Worm (Caenorhabditis elegans) whole organism, L4/young adult: ENCODE measurements around the gene glb-19.

Source experiments
- W03F9.2 ChIP-seq: fragments of 150-350 bp; optimal IDR thresholded peaks from 2 replicates; lab custom pipeline; 2014; ENCODE audit warnings: missing biosample characterization, missing genetic modification characterization
- him-1 ChIP-seq: sonication (generic microtip); optimal IDR thresholded peaks from 2 replicates; lab custom pipeline; 2016; ENCODE audit warnings: missing genotype, missing genetic modification reagents, missing genetic modification characterization, missing compliant biosample characterization

- TF ChIP-seq him-1 (tag; lab: Kevin White, UChicago) (no peak), W03F9.2 (tag; lab: Kevin White, UChicago) (no peak)
These were observed 45.1 kb upstream of the glb-19 start for ce11 chrIV:10699000-10699399.
